Worm (Caenorhabditis elegans): Measurements from ENCODE around the gene daf-6.
A peak's percentile ranks its signal among the peaks of the same experiment; 100 is the strongest.

daf-6 gene

DNA sequence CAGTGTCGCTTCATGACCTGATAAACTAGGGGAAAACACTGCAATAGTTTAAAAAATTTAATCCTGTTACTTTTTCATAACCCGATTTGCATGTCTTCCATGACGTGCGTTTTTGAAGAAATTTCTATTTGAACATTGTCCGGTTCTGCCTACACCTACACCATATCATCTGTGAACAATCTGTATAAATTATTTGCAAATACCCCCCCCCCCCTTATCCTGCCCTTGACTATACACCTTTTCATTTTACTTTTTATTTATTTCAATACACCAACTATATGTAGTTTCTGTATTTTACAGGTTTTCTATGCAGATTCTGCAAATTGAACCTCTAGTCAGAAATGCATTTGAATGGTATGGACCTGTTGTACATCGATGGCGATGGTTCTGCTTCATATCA is at the start of gene daf-6:
Gene daf-6 (plus strand): TSS at position 301 of the 400 bp plus-strand sequence.
- TF ChIP-seq mdl-1 (tag; optimal IDR thresholded peaks at IDR 0.05) (no peak), daf-12 (tag; optimal IDR thresholded peaks at IDR 0.05) (no peak), ceh-16 (tag; optimal IDR thresholded peaks at IDR 0.05) (no peak), ZK546.5 (tag; optimal IDR thresholded peaks at IDR 0.05) (no peak), eor-1 (tag; optimal IDR thresholded peaks at IDR 0.05) (no peak), lin-39 (tag; optimal IDR thresholded peaks at IDR 0.05) (no peak), lsy-12 (tag; optimal IDR thresholded peaks at IDR 0.05) (no peak), nhr-77 (tag; optimal IDR thresholded peaks at IDR 0.05) (no peak), ama-1 (optimal IDR thresholded peaks at IDR 0.05) (no peak), skn-1 (tag; optimal IDR thresholded peaks at IDR 0.05) (no peak), egl-5 (tag; optimal IDR thresholded peaks at IDR 0.05) (no peak), zag-1 (tag; optimal IDR thresholded peaks at IDR 0.05) (no peak), nhr-23 (tag; optimal IDR thresholded peaks at IDR 0.05) (no peak), fkh-10 (GFP tag; optimal IDR thresholded peaks at IDR 0.05) (no peak), nhr-28 (tag; optimal IDR thresholded peaks at IDR 0.05) (no peak)

DNA sequence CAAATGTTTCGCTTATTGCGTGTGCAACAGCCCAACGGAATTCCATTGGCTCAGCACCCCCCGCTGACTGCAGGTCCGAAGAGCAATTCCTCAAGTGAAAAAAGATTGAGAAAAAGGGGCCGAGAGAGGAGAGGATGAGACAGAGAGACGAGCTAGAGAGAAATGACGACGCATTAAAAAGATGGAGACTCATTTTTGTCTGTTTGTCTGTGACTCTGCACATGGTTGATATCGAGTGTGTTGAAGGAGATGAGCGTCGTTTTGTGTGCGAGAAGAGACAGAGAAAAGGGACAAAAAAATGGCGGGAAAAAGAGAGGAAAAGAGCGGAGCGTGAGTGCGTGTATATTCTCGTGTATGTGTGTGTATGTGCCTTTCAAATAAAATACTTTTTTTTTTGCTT is 47.3 kb upstream of the daf-6 start:
- TF ChIP-seq nhr-12 (tag; optimal IDR thresholded peaks at IDR 0.05) (no peak), ceh-16 (tag; optimal IDR thresholded peaks at IDR 0.05) (no peak), ceh-82 (tag; optimal IDR thresholded peaks at IDR 0.05) (peak; percentile 19), lin-39 (tag; optimal IDR thresholded peaks at IDR 0.05) (peak; percentile 57), egl-27 (tag; optimal IDR thresholded peaks at IDR 0.05) (no peak), eor-1 (tag; optimal IDR thresholded peaks at IDR 0.05) (no peak), hmg-11 (tag; optimal IDR thresholded peaks at IDR 0.05) (peak; percentile 94), unc-62 (GFP tag; optimal IDR thresholded peaks at IDR 0.05) (peak; percentile 57), nhr-43 (tag; optimal IDR thresholded peaks at IDR 0.05; ENCODE audit: poor library complexity, severe bottlenecking) (peak; percentile 41), jun-1 (tag; optimal IDR thresholded peaks at IDR 0.05) (peak; percentile 78), ceh-9 (tag; optimal IDR thresholded peaks at IDR 0.05) (no peak), ama-1 (optimal IDR thresholded peaks at IDR 0.05) (no peak), aly-2 (tag; optimal IDR thresholded peaks at IDR 0.05) (no peak), pqm-1 (tag; optimal IDR thresholded peaks at IDR 0.05) (peak; percentile 83), ztf-11 (tag; optimal IDR thresholded peaks at IDR 0.05) (no peak), elt-3 (tag; optimal IDR thresholded peaks at IDR 0.05) (no peak), fkh-10 (GFP tag; optimal IDR thresholded peaks at IDR 0.05) (peak; percentile 91), elt-2 (tag; optimal IDR thresholded peaks at IDR 0.05) (peak; percentile 71), lin-15B (tag; optimal IDR thresholded peaks at IDR 0.05) (peak; percentile 73), pha-4 (tag; optimal IDR thresholded peaks at IDR 0.05) (peak; percentile 95), nhr-23 (tag; optimal IDR thresholded peaks at IDR 0.05) (peak; percentile 56), ceh-28 (tag; optimal IDR thresholded peaks at IDR 0.05) (peak; percentile 68), unc-39 (tag; optimal IDR thresholded peaks at IDR 0.05) (peak; percentile 10), zag-1 (tag; optimal IDR thresholded peaks at IDR 0.05) (peak; percentile 29), sea-2 (GFP tag; optimal IDR thresholded peaks at IDR 0.05) (peak; percentile 69), nhr-237 (tag; optimal IDR thresholded peaks at IDR 0.05) (no peak), nhr-11 (tag; optimal IDR thresholded peaks at IDR 0.05) (peak; percentile 80), ZK546.5 (tag; optimal IDR thresholded peaks at IDR 0.05) (no peak), lsy-12 (tag; optimal IDR thresholded peaks at IDR 0.05) (peak; percentile 76), elt-1 (tag; optimal IDR thresholded peaks at IDR 0.05) (no peak), nhr-77 (tag; optimal IDR thresholded peaks at IDR 0.05) (no peak), skn-1 (tag; optimal IDR thresholded peaks at IDR 0.05) (peak; percentile 88), fos-1 (tag; optimal IDR thresholded peaks at IDR 0.05) (no peak), fkh-2 (tag; optimal IDR thresholded peaks at IDR 0.05) (no peak), egl-5 (tag; optimal IDR thresholded peaks at IDR 0.05) (peak; percentile 95), nhr-76 (tag; optimal IDR thresholded peaks at IDR 0.05) (no peak), nfya-1 (tag; optimal IDR thresholded peaks at IDR 0.05; ENCODE audit: insufficient read depth) (peak; percentile 93), snpc-4 (tag; optimal IDR thresholded peaks at IDR 0.05) (peak; percentile 58), tbx-2 (tag; optimal IDR thresholded peaks at IDR 0.05) (peak; percentile 74), mdl-1 (tag; optimal IDR thresholded peaks at IDR 0.05) (peak; percentile 58), daf-12 (tag; optimal IDR thresholded peaks at IDR 0.05) (no peak), R02D3.7 (tag; optimal IDR thresholded peaks at IDR 0.05) (peak; percentile 38), nhr-28 (tag; optimal IDR thresholded peaks at IDR 0.05) (no peak), nhr-25 (tag; optimal IDR thresholded peaks at IDR 0.05) (peak; percentile 45)
